Fruit fly (Drosophila melanogaster) whole organism, embryonic: ENCODE data around the gene cmet.

Experiments used
- CG31441 ChIP-seq: fragments of 200-800 bp; sonication (Bioruptor generic); IDR thresholded peaks from 2 replicates; pipeline ENCODE4 v1.3.6; 2022; ENCODE audit warnings: missing biosample characterization, missing genetic modification characterization
- phol ChIP-seq: fragments of 200-800 bp; sonication (Bioruptor generic); optimal IDR thresholded peaks from 3 replicates; lab custom pipeline; 2018; ENCODE audit warnings: missing biosample characterization, mild to moderate bottlenecking, missing genetic modification characterization, moderate library complexity

dm6 chr2L:11221296-11221698 is 47.5 kb downstream of the cmet start:
- TF ChIP-seq phol (tag; lab: Kevin White, UChicago) (no peak), CG31441 (GFP tag; lab: Robert Waterston, UW) (no peak)
